Worm (Caenorhabditis elegans): ENCODE measurements around the gene C45G9.14.

The C45G9.14 gene

ce11 chrIII:5018116-5018689, 26.6 kb upstream of the C45G9.14 start, which contains the start of gene wip-1 (continued):
- TF ChIP-seq ceh-32 (tag; optimal IDR thresholded peaks at IDR 0.05; ENCODE audit: poor library complexity) (peak; percentile 69), mxl-3 (GFP tag; optimal IDR thresholded peaks at IDR 0.05) (peak; percentile 97), nhr-102 (tag; optimal IDR thresholded peaks at IDR 0.05) (peak; percentile 97), hlh-30 (tag; optimal IDR thresholded peaks at IDR 0.05; ENCODE audit: insufficient read depth) (peak; percentile 94), gei-8 (GFP tag; optimal IDR thresholded peaks at IDR 0.05) (peak; percentile 11)

- TF ChIP-seq aha-1 (tag) (peak; percentile 55), dmd-9 (GFP tag; IDR thresholded peaks at IDR 0.05) (no peak), dmd-6 (GFP tag; IDR thresholded peaks at IDR 0.05) (no peak), lin-38 (GFP tag; IDR thresholded peaks at IDR 0.05) (no peak), attf-4 (tag; optimal IDR thresholded peaks at IDR 0.05) (no peak), zfp-2 (tag; optimal IDR thresholded peaks at IDR 0.05) (no peak)
Measured at ce11 chrIII:5020924-5021323, 23.9 kb upstream of the C45G9.14 start, which contains the start of gene mdt-11. Gene mdt-11, plus strand, starts transcription at chrIII:5021224.

DNA sequence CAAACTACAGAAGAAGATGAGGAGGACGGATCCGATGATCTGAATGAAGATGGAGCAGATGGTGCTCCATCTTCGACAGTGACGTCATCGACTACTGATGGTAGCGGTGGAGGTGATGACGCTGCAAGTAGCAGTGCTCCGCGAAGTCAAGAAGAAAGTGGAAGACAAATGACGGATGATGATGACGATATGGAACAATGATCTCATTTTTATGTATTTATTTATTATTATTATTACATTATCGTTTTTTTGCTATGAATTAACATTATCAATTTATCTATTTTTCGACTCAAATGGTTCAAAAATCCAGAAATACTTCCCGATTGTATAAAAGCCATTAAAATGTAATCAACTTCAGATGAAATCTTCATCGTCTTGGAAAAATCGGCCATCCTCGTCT, 23.1 kb upstream of the C45G9.14 start, which contains the start of gene R144.3:
TSS of gene R144.3 (plus strand) at position 301 of the 400 bp plus-strand sequence.
- TF ChIP-seq unc-130 (GFP tag; optimal IDR thresholded peaks at IDR 0.05) (no peak), ceh-82 (tag; optimal IDR thresholded peaks at IDR 0.05) (no peak), dmd-6 (GFP tag; IDR thresholded peaks at IDR 0.05) (no peak), aha-1 (tag) (no peak), daf-19 (GFP tag; conservative IDR thresholded peaks at IDR 0.05) (no peak), pqm-1 (tag; optimal IDR thresholded peaks at IDR 0.05) (no peak), daf-12 (tag; optimal IDR thresholded peaks at IDR 0.05) (no peak), lin-29 (GFP tag; IDR thresholded peaks at IDR 0.05) (no peak), aly-2 (tag; optimal IDR thresholded peaks at IDR 0.05) (no peak), zfp-2 (tag; optimal IDR thresholded peaks at IDR 0.05) (no peak), set-16 (GFP tag; IDR thresholded peaks at IDR 0.05) (no peak), Y75B8A.6 (GFP tag; IDR thresholded peaks at IDR 0.05) (no peak), T20F7.1 (GFP tag; optimal IDR thresholded peaks at IDR 0.05) (no peak)

DNA sequence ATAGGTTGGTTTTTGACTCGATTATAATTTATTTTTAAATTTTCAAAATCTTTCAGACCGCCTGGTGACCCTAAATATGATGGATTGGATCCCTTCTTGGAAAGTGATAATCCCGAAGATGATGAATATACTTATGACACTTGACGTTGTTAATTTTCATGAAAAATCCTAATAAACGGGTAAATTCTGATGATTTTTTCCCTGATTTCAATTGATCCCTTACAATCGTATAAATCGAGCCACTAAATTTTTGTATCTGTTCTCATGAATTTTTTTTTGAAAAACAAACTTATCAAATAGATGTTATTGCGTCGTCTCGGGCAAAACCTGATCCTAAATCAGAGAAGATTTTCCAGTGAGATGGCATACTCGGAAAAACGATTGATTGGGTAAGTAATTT, 21.8 kb upstream of the C45G9.14 start, which contains the start of gene R144.13:
TSS of gene R144.13 (plus strand) at position 301 of the 400 bp plus-strand sequence.
- TF ChIP-seq aha-1 (tag) (peak; percentile 19), dve-1 (tag; optimal IDR thresholded peaks at IDR 0.05; ENCODE audit: insufficient read depth) (no peak), zfp-2 (tag; optimal IDR thresholded peaks at IDR 0.05) (no peak)

DNA sequence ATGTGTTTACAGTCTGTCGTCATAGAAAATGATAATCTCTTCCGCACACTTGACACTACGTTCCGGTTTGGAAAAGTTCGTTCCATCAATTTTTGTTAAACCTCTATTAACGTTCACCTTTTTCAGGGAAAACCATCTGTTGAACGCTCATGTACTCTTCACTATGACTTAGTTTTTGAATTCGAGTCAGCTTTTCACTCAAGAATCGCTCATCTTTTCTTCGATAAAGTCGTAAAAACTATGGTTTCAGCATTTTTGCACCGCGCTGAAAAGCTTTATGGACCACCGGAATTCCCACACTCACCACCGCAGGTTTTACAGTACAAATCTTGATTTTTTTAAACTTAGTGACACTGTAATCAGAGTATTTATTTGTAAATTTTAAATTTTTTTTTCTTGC, 21.2 kb upstream of the C45G9.14 start:
- TF ChIP-seq duxl-1 (tag; optimal IDR thresholded peaks at IDR 0.05; ENCODE audit: poor library complexity) (no peak), aha-1 (tag) (peak; percentile 92), pha-4 (GFP tag; IDR thresholded peaks at IDR 0.05) (no peak), pha-4 (tag; optimal IDR thresholded peaks at IDR 0.05) (no peak), nhr-77 (tag; optimal IDR thresholded peaks at IDR 0.05) (no peak)

- TF ChIP-seq zip-11 (GFP tag; IDR thresholded peaks at IDR 0.05) (no peak), ZK546.5 (tag; optimal IDR thresholded peaks at IDR 0.05) (no peak), ctbp-1 (GFP tag; IDR thresholded peaks at IDR 0.05) (no peak), nhr-41 (GFP tag; IDR thresholded peaks at IDR 0.05) (no peak), unc-39 (tag; optimal IDR thresholded peaks at IDR 0.05) (no peak), fkh-10 (GFP tag; optimal IDR thresholded peaks at IDR 0.05) (no peak), skn-1 (tag; optimal IDR thresholded peaks at IDR 0.05) (no peak), Y75B8A.6 (GFP tag; IDR thresholded peaks at IDR 0.05) (no peak), Y48G9A.11 (GFP tag; IDR thresholded peaks at IDR 0.05) (no peak), nhr-111 (GFP tag; optimal IDR thresholded peaks at IDR 0.05) (no peak), mxl-3 (GFP tag; optimal IDR thresholded peaks at IDR 0.05) (peak; percentile 81), lin-39 (tag; optimal IDR thresholded peaks at IDR 0.05) (no peak), spr-1 (tag; optimal IDR thresholded peaks at IDR 0.05) (no peak), snpc-4 (tag; optimal IDR thresholded peaks at IDR 0.05) (no peak), nhr-10 (tag; optimal IDR thresholded peaks at IDR 0.05) (no peak), hmg-1.1 (GFP tag; IDR thresholded peaks at IDR 0.05) (peak; percentile 62), unc-130 (GFP tag; optimal IDR thresholded peaks at IDR 0.05) (peak; percentile 7), ces-1 (GFP tag; optimal IDR thresholded peaks at IDR 0.05) (no peak)
Measured at ce11 chrIII:5024393-5024964, 20.3 kb upstream of the C45G9.14 start, which contains the start of gene pcf-11. Gene pcf-11, plus strand, starts transcription at chrIII:5024914.
